Fruit fly (Drosophila melanogaster): Measurements from ENCODE around the gene CG13606.
A peak's percentile ranks its signal among the peaks of the same experiment; 100 is the strongest.

Gene CG13606

dm6 chr3R:24226744-24227143 is 54.3 kb downstream of the CG13606 start, which contains the start of the genes Spps and CG13609 (continued):
- TF ChIP-seq CG7745 (tag; optimal IDR thresholded peaks at IDR 0.05) = no peak
- TF ChIP-seq lov (optimal IDR thresholded peaks at IDR 0.05) = no peak
- TF ChIP-seq lov (GFP tag; IDR thresholded peaks at IDR 0.05) = no peak
- TF ChIP-seq rib (GFP tag; IDR thresholded peaks at IDR 0.05) = no peak
- peak; percentile 51; the same call in 2 of the 3 replicates for TF ChIP-seq row (GFP tag; IDR thresholded peaks at IDR 0.05)
- peak; percentile 17 for TF ChIP-seq CG7987 (GFP tag; optimal IDR thresholded peaks at IDR 0.05)
- no peak for TF ChIP-seq ham (GFP tag; IDR thresholded peaks at IDR 0.05)
- TF ChIP-seq Trl (optimal IDR thresholded peaks at IDR 0.05) = no peak
- TF ChIP-seq Trl (GFP tag; optimal IDR thresholded peaks at IDR 0.05) = no peak
- TF ChIP-seq Opbp (GFP tag; IDR thresholded peaks at IDR 0.05; ENCODE audit: partially characterized antibody) = peak; percentile 98
- TF ChIP-seq sim (GFP tag; IDR thresholded peaks at IDR 0.05) = no peak
- TF ChIP-seq odd (GFP tag; optimal IDR thresholded peaks at IDR 0.05) = no peak
- peak; percentile 95 for TF ChIP-seq hb (GFP tag; IDR thresholded peaks at IDR 0.05; ENCODE audit: partially characterized antibody)
- TF ChIP-seq CG10543 (GFP tag; optimal IDR thresholded peaks at IDR 0.05) = no peak
- TF ChIP-seq pnt (GFP tag; optimal IDR thresholded peaks at IDR 0.05) = no peak
- peak; percentile 65 for TF ChIP-seq CG13624 (GFP tag; optimal IDR thresholded peaks at IDR 0.05)
- TF ChIP-seq CG15514 (GFP tag; optimal IDR thresholded peaks at IDR 0.05) = peak; percentile 61
- no peak for TF ChIP-seq h (optimal IDR thresholded peaks at IDR 0.05)
- TF ChIP-seq Hsf (GFP tag; optimal IDR thresholded peaks at IDR 0.05) = no peak
- TF ChIP-seq luna (GFP tag; optimal IDR thresholded peaks at IDR 0.05) = no peak
- peak; percentile 86 for TF ChIP-seq vnd (GFP tag; IDR thresholded peaks at IDR 0.05; ENCODE audit: partially characterized antibody)
- peak; percentile 96 for TF ChIP-seq CG13287 (GFP tag; IDR thresholded peaks at IDR 0.05; ENCODE audit: partially characterized antibody)
- no peak for TF ChIP-seq so (GFP tag; IDR thresholded peaks at IDR 0.05)
- no peak for TF ChIP-seq CG32767 (GFP tag; IDR thresholded peaks at IDR 0.05)
- peak; percentile 74 for TF ChIP-seq CG7928 (GFP tag; optimal IDR thresholded peaks at IDR 0.05)
- no peak for TF ChIP-seq CG12299 (tag; optimal IDR thresholded peaks at IDR 0.05)
- TF ChIP-seq caup (GFP tag; optimal IDR thresholded peaks at IDR 0.05; ENCODE audit: severe bottlenecking) = peak; percentile 33
- peak; percentile 65 for TF ChIP-seq grn (GFP tag; optimal IDR thresholded peaks at IDR 0.05)
- TF ChIP-seq Taf1 (GFP tag; IDR thresholded peaks at IDR 0.05) = no peak
- TF ChIP-seq emc (GFP tag; optimal IDR thresholded peaks at IDR 0.05) = no peak
- peak; percentile 38 for TF ChIP-seq CG2712 (tag; optimal IDR thresholded peaks at IDR 0.05)
- TF ChIP-seq CG18011 (GFP tag; optimal IDR thresholded peaks at IDR 0.05) = no peak
- TF ChIP-seq CG4617 (GFP tag; optimal IDR thresholded peaks at IDR 0.05; ENCODE audit: borderline replicate concordance) = peak; percentile 98
- no peak for TF ChIP-seq twi (tag; optimal IDR thresholded peaks at IDR 0.05)
- TF ChIP-seq CG17829 (tag; optimal IDR thresholded peaks at IDR 0.05) = peak; percentile 55
- TF ChIP-seq eve (GFP tag; optimal IDR thresholded peaks at IDR 0.05) = no peak
- TF ChIP-seq nmo (GFP tag; optimal IDR thresholded peaks at IDR 0.05) = peak; percentile 46
- TF ChIP-seq CG13894 (tag; optimal IDR thresholded peaks at IDR 0.05) = no peak
- TF ChIP-seq insv (GFP tag; optimal IDR thresholded peaks at IDR 0.05) = peak in 1 of 2 experiments; percentile 16
- peak; percentile 52 for TF ChIP-seq Spps (tag; optimal IDR thresholded peaks at IDR 0.05)
- TF ChIP-seq Jarid2 (GFP tag; optimal IDR thresholded peaks at IDR 0.05) = no peak
- TF ChIP-seq sens (GFP tag) = no peak
- TF ChIP-seq pho (GFP tag; optimal IDR thresholded peaks at IDR 0.05) = no peak
- TF ChIP-seq CG12104 (GFP tag; optimal IDR thresholded peaks at IDR 0.05) = no peak
- no peak for TF ChIP-seq Lpt (GFP tag; optimal IDR thresholded peaks at IDR 0.05)
- no peak for TF ChIP-seq Dip3 (GFP tag; optimal IDR thresholded peaks at IDR 0.05)
- TF ChIP-seq CG6175 (GFP tag; IDR thresholded peaks at IDR 0.05) = no peak
- no peak for TF ChIP-seq yki (optimal IDR thresholded peaks at IDR 0.05)
- TF ChIP-seq CG6654 (GFP tag; optimal IDR thresholded peaks at IDR 0.05) = no peak
- no peak for TF ChIP-seq sens-2 (GFP tag; IDR thresholded peaks at IDR 0.05)
- TF ChIP-seq CG12219 (GFP tag; optimal IDR thresholded peaks at IDR 0.05) = no peak
- TF ChIP-seq CG16863 (GFP tag; optimal IDR thresholded peaks at IDR 0.05) = no peak
- TF ChIP-seq CG11398 (GFP tag; optimal IDR thresholded peaks at IDR 0.05) = no peak

All from whole organism, embryonic.